Fruit fly (Drosophila melanogaster): ENCODE measurements around the gene E2f1.
A peak's percentile ranks its signal among the peaks of the same experiment; 100 is the strongest.

Gene E2f1

DNA sequence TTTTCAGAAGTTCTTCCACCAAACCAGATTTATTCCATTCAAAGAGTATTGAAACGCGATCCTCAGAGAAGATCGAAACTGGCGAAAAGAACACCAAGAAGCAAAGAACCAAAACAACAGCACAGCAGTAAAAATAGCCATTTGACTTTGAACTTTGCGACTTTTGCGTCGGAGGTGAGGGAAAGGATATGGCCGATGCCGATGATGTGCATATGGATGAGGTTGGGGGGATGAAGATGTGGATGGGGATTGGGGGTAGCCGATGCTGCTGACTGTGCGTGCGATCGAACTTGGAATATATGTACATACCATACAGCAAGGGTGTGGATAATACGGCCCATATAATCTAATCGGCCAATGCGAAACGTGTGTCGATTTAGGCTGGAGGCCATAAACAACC lies 7.2 kb downstream of the E2f1 start:
- peak; percentile 35 for TF ChIP-seq CG1621 (tag; optimal IDR thresholded peaks at IDR 0.05)
- peak; percentile 3 for TF ChIP-seq CG16779 (tag; optimal IDR thresholded peaks at IDR 0.05)
- peak in 1 of 2 experiments; percentile 46 for TF ChIP-seq salr (GFP tag; optimal IDR thresholded peaks at IDR 0.05)
- peak; percentile 68 for TF ChIP-seq dsx (GFP tag; optimal IDR thresholded peaks at IDR 0.05; ENCODE audit: poor library complexity, severe bottlenecking)
- no peak for TF ChIP-seq Hr38 (GFP tag; optimal IDR thresholded peaks at IDR 0.05)
- TF ChIP-seq CG9139 (GFP tag; optimal IDR thresholded peaks at IDR 0.05) = peak; percentile 40
- peak; percentile 52 to 69 for TF ChIP-seq ss (GFP tag; optimal IDR thresholded peaks at IDR 0.05)
- TF ChIP-seq fkh (GFP tag; optimal IDR thresholded peaks at IDR 0.05) = no peak
- TF ChIP-seq CG31627 (GFP tag; optimal IDR thresholded peaks at IDR 0.05) = no peak
- TF ChIP-seq Eip75B (GFP tag; optimal IDR thresholded peaks at IDR 0.05) = no peak
- TF ChIP-seq Ets96B (tag; optimal IDR thresholded peaks at IDR 0.05) = no peak
- TF ChIP-seq cyc (GFP tag; optimal IDR thresholded peaks at IDR 0.05) = no peak
- no peak for TF ChIP-seq achi (GFP tag; optimal IDR thresholded peaks at IDR 0.05)

- TF ChIP-seq OdsH (GFP tag; optimal IDR thresholded peaks at IDR 0.05) (peak; percentile 47), Sox102F (GFP tag; optimal IDR thresholded peaks at IDR 0.05) (no peak), Ets21C (GFP tag; optimal IDR thresholded peaks at IDR 0.05) (no peak), achi (GFP tag; optimal IDR thresholded peaks at IDR 0.05) (peak; percentile 47), cyc (GFP tag; optimal IDR thresholded peaks at IDR 0.05) (peak; percentile 24), spab (GFP tag; optimal IDR thresholded peaks at IDR 0.05) (peak; percentile 54), CG15336 (GFP tag; IDR thresholded peaks at IDR 0.05) (0 out of 2 replicates have a peak, but pooled peaks have one; percentile 18), Hr4 (GFP tag; optimal IDR thresholded peaks at IDR 0.05) (peak; percentile 8), CG3032 (tag; optimal IDR thresholded peaks at IDR 0.05) (peak; percentile 62), CG8319 (GFP tag; optimal IDR thresholded peaks at IDR 0.05) (no peak), CG7368 (GFP tag; optimal IDR thresholded peaks at IDR 0.05) (no peak), CG4318 (GFP tag; optimal IDR thresholded peaks at IDR 0.05) (peak; percentile 33), fkh (GFP tag; optimal IDR thresholded peaks at IDR 0.05) (no peak), CG31627 (GFP tag; optimal IDR thresholded peaks at IDR 0.05) (peak; percentile 17), acj6 (GFP tag; optimal IDR thresholded peaks at IDR 0.05) (peak; percentile 46), Hr38 (GFP tag; optimal IDR thresholded peaks at IDR 0.05) (no peak), ss (GFP tag; optimal IDR thresholded peaks at IDR 0.05) (peak in 1 of 2 experiments; percentile 48), Hr39 (GFP tag; optimal IDR thresholded peaks at IDR 0.05) (peak; percentile 38), CG10631 (GFP tag; optimal IDR thresholded peaks at IDR 0.05) (peak; percentile 63), lz (GFP tag; optimal IDR thresholded peaks at IDR 0.05) (peak; percentile 46), salr (GFP tag; optimal IDR thresholded peaks at IDR 0.05) (peak in 1 of 2 experiments; percentile 68), CG3919 (GFP tag; optimal IDR thresholded peaks at IDR 0.05) (peak; percentile 46), svp (GFP tag) (peak; percentile 64), Sox14 (GFP tag; optimal IDR thresholded peaks at IDR 0.05) (peak; percentile 42), esn (GFP tag; optimal IDR thresholded peaks at IDR 0.05) (peak; percentile 59), CG9139 (GFP tag; optimal IDR thresholded peaks at IDR 0.05) (peak; percentile 14), CG32006 (GFP tag; optimal IDR thresholded peaks at IDR 0.05) (peak; percentile 78), CG6808 (GFP tag; optimal IDR thresholded peaks at IDR 0.05) (peak; percentile 56), CG6854 (GFP tag; optimal IDR thresholded peaks at IDR 0.05) (no peak), Lpt (GFP tag; optimal IDR thresholded peaks at IDR 0.05) (peak; percentile 35), CG16779 (tag; optimal IDR thresholded peaks at IDR 0.05) (peak; percentile 26), fd59A (GFP tag; optimal IDR thresholded peaks at IDR 0.05) (peak; percentile 66), CG6276 (GFP tag; optimal IDR thresholded peaks at IDR 0.05) (peak; percentile 28), Blimp-1 (GFP tag; optimal IDR thresholded peaks at IDR 0.05) (no peak), Eip93F (GFP tag; optimal IDR thresholded peaks at IDR 0.05) (no peak), CG34406 (GFP tag; optimal IDR thresholded peaks at IDR 0.05) (peak; percentile 24), CG10669 (GFP tag; optimal IDR thresholded peaks at IDR 0.05) (peak; percentile 36), fd85E (GFP tag; optimal IDR thresholded peaks at IDR 0.05) (no peak), topi (GFP tag; optimal IDR thresholded peaks at IDR 0.05) (peak; percentile 42), dac (GFP tag; optimal IDR thresholded peaks at IDR 0.05) (no peak), CG11294 (GFP tag; IDR thresholded peaks at IDR 0.05) (no peak), net (GFP tag; optimal IDR thresholded peaks at IDR 0.05) (no peak), dsx (GFP tag; optimal IDR thresholded peaks at IDR 0.05; ENCODE audit: poor library complexity, severe bottlenecking) (peak; percentile 76), vri (GFP tag; optimal IDR thresholded peaks at IDR 0.05) (no peak), Eip78C (GFP tag) (peak; percentile 91)
Observed at dm6 chr3R:21652891-21653394, 7.7 kb downstream of the E2f1 start.

Measured in whole organism, prepupa.